Worm (Caenorhabditis elegans) whole organism, L1 larva: ENCODE results near the gene R10E4.1.
A peak's percentile ranks its signal among the peaks of the same experiment; 100 is the strongest.

Source experiments
- C04F5.9 ChIP-seq: sonication (generic microtip); optimal IDR thresholded peaks from 2 replicates; lab custom pipeline; 2016; ENCODE audit warnings: missing genetic modification characterization, missing compliant biosample characterization
- C34B4.2 ChIP-seq: sonication (generic microtip); optimal IDR thresholded peaks from 2 replicates; lab custom pipeline; 2017; ENCODE audit warnings: mild to moderate bottlenecking, missing genetic modification characterization, missing compliant biosample characterization
- Y116A8C.19 ChIP-seq: sonication (generic microtip); optimal IDR thresholded peaks from 2 replicates; lab custom pipeline; 2016; ENCODE audit warnings: missing compliant biosample characterization, missing genetic modification characterization, borderline replicate concordance
- blmp-1 ChIP-seq: fragments of 150-350 bp; optimal IDR thresholded peaks from 2 replicates; lab custom pipeline; 2014; ENCODE audit warnings: missing biosample characterization, missing genetic modification characterization
- ceh-8 ChIP-seq: fragments of 200-800 bp; sonication (Bioruptor generic); optimal IDR thresholded peaks from 2 replicates; lab custom pipeline; 2018; ENCODE audit warnings: mild to moderate bottlenecking, missing genetic modification characterization, moderate library complexity, missing compliant biosample characterization
- ces-1 ChIP-seq: fragments of 150-350 bp; optimal IDR thresholded peaks from 2 replicates; lab custom pipeline; 2014; ENCODE audit warnings: missing biosample characterization, missing genetic modification reagents, missing genetic modification characterization
- dsc-1 ChIP-seq: sonication (generic microtip); optimal IDR thresholded peaks from 2 replicates; lab custom pipeline; 2016; ENCODE audit warnings: mild to moderate bottlenecking, missing genetic modification characterization, missing compliant biosample characterization
- efl-1 ChIP-seq, 4 experiments: fragments of 150-350 bp; optimal IDR thresholded peaks in 3 of 4; peaks in 1 of 4; 1 replicate in 1 of 4; 2 replicates in 3 of 4; lab custom pipeline; 2014; ENCODE audit warnings: missing biosample characterization in 2 of 4, missing genetic modification characterization in 2 of 4, missing genetic modification reagents in 2 of 4
- efl-3 ChIP-seq: fragments of 200-800 bp; sonication (Bioruptor generic); optimal IDR thresholded peaks from 2 replicates; lab custom pipeline; 2018; ENCODE audit warnings: mild to moderate bottlenecking, missing genetic modification characterization, missing compliant biosample characterization
- egl-13 ChIP-seq: sonication (generic microtip); optimal IDR thresholded peaks from 2 replicates; lab custom pipeline; 2016; ENCODE audit warnings: missing genotype, missing genetic modification reagents, missing genetic modification characterization, missing compliant biosample characterization
- egl-27 ChIP-seq, 2 experiments: fragments of 150-350 bp in 1 of 2; sonication (generic microtip); optimal IDR thresholded peaks; 3 replicates each; lab custom pipeline; 2017 to 2018; ENCODE audit warnings: missing biosample characterization in 2 of 2, missing genetic modification characterization in 2 of 2, missing genetic modification reagents in 2 of 2
- fkh-10 ChIP-seq: sonication (generic microtip); optimal IDR thresholded peaks from 2 replicates; lab custom pipeline; 2017; ENCODE audit warnings: missing biosample characterization, missing genetic modification reagents, missing genetic modification characterization
- fkh-4 ChIP-seq: sonication (generic microtip); optimal IDR thresholded peaks from 2 replicates; lab custom pipeline; 2016; ENCODE audit warnings: missing compliant biosample characterization, missing genetic modification characterization, borderline replicate concordance
- fos-1 ChIP-seq: fragments of 150-350 bp; optimal IDR thresholded peaks from 2 replicates; lab custom pipeline; 2014; ENCODE audit warnings: missing biosample characterization, missing genetic modification characterization
- grh-1 ChIP-seq: fragments of 200-800 bp; sonication (Bioruptor generic); IDR thresholded peaks from 2 replicates; pipeline ENCODE4 v1.3.6; 2022; ENCODE audit warnings: missing genetic modification reagents, missing genetic modification characterization, missing compliant biosample characterization
- hlh-17 ChIP-seq: fragments of 200-800 bp; sonication (Bioruptor generic); optimal IDR thresholded peaks from 2 replicates; lab custom pipeline; 2018; ENCODE audit warnings: missing genetic modification characterization, mild to moderate bottlenecking, missing compliant biosample characterization, moderate library complexity, borderline replicate concordance
- hlh-4 ChIP-seq: sonication (generic microtip); optimal IDR thresholded peaks from 2 replicates; lab custom pipeline; 2016; ENCODE audit warnings: mild to moderate bottlenecking, missing genetic modification characterization, missing compliant biosample characterization
- irx-1 ChIP-seq: sonication (generic microtip); optimal IDR thresholded peaks from 2 replicates; lab custom pipeline; 2016; ENCODE audit warnings: missing genetic modification characterization, missing compliant biosample characterization
- isw-1 ChIP-seq: fragments of 200-800 bp; sonication (Bioruptor generic); IDR thresholded peaks from 2 replicates; pipeline ENCODE4 v1.3.6; 2022; ENCODE audit warnings: missing genetic modification characterization, missing compliant biosample characterization
- lin-14 ChIP-seq: fragments of 200-800 bp; sonication (Bioruptor generic); optimal IDR thresholded peaks from 2 replicates; lab custom pipeline; 2018; ENCODE audit warnings: mild to moderate bottlenecking, missing genetic modification characterization, moderate library complexity, missing compliant biosample characterization
- lsy-2 ChIP-seq, 2 experiments: fragments of 150-350 bp; optimal IDR thresholded peaks; 2 replicates each; lab custom pipeline; 2014; ENCODE audit warnings: missing biosample characterization in 2 of 2, missing genetic modification characterization in 2 of 2
- mab-9 ChIP-seq: fragments of 200-800 bp; sonication (Bioruptor generic); IDR thresholded peaks from 2 replicates; pipeline ENCODE4 v1.3.6; 2022; ENCODE audit warnings: missing genetic modification reagents, missing genetic modification characterization, missing compliant biosample characterization
- mdl-1 ChIP-seq, 2 experiments: fragments of 150-350 bp; optimal IDR thresholded peaks; 2 replicates each; lab custom pipeline; 2014 to 2017; ENCODE audit warnings: missing biosample characterization in 2 of 2, missing genetic modification characterization in 2 of 2, inconsistent platforms in 1 of 2
- mef-2 ChIP-seq: fragments of 150-350 bp; optimal IDR thresholded peaks from 2 replicates; lab custom pipeline; 2014; ENCODE audit warnings: missing biosample characterization, missing genetic modification characterization
- mep-1 ChIP-seq: fragments of 150-350 bp; optimal IDR thresholded peaks from 2 replicates; lab custom pipeline; 2014; ENCODE audit warnings: missing biosample characterization, missing genetic modification characterization
- nhr-12 ChIP-seq: sonication (generic microtip); optimal IDR thresholded peaks from 2 replicates; lab custom pipeline; 2017; ENCODE audit warnings: missing biosample characterization, missing genetic modification characterization
- nhr-19 ChIP-seq: fragments of 200-800 bp; sonication (Bioruptor generic); conservative IDR thresholded peaks from 2 replicates; pipeline ENCODE4 v1.3.6; 2022; ENCODE audit warnings: missing genetic modification characterization, missing compliant biosample characterization
- nhr-20 ChIP-seq: sonication (generic microtip); optimal IDR thresholded peaks from 2 replicates; lab custom pipeline; 2016; ENCODE audit warnings: mild to moderate bottlenecking, missing genetic modification characterization, missing compliant biosample characterization
- nhr-237 ChIP-seq: fragments of 150-350 bp; optimal IDR thresholded peaks from 2 replicates; lab custom pipeline; 2014; ENCODE audit warnings: missing biosample characterization, missing genetic modification characterization
- nhr-28 ChIP-seq: fragments of 150-350 bp; optimal IDR thresholded peaks from 2 replicates; lab custom pipeline; 2014; ENCODE audit warnings: missing biosample characterization, missing genetic modification characterization
- nhr-47 ChIP-seq: sonication (generic microtip); optimal IDR thresholded peaks from 2 replicates; lab custom pipeline; 2016; ENCODE audit warnings: mild to moderate bottlenecking, missing genetic modification characterization, moderate library complexity, missing compliant biosample characterization
- nhr-71 ChIP-seq: sonication (generic microtip); optimal IDR thresholded peaks from 2 replicates; lab custom pipeline; 2016; ENCODE audit warnings: mild to moderate bottlenecking, missing genetic modification characterization, moderate library complexity, missing compliant biosample characterization
- nhr-76 ChIP-seq: sonication (generic microtip); optimal IDR thresholded peaks from 2 replicates; lab custom pipeline; 2017; ENCODE audit warnings: missing biosample characterization, missing genetic modification characterization
- nhr-90 ChIP-seq: sonication (generic microtip); optimal IDR thresholded peaks from 2 replicates; lab custom pipeline; 2016; ENCODE audit warnings: mild to moderate bottlenecking, missing genetic modification characterization, missing compliant biosample characterization; ENCODE audit not compliant: poor library complexity
- pag-3 ChIP-seq: sonication (generic microtip); optimal IDR thresholded peaks from 2 replicates; lab custom pipeline; 2017; ENCODE audit warnings: missing genetic modification characterization, mild to moderate bottlenecking, missing compliant biosample characterization, antibody characterized with exemption, borderline replicate concordance; ENCODE audit not compliant: insufficient read depth
- pqm-1 ChIP-seq: sonication (generic microtip); optimal IDR thresholded peaks from 3 replicates; lab custom pipeline; 2017; ENCODE audit warnings: missing biosample characterization, missing genetic modification characterization
- skn-1 ChIP-seq: fragments of 150-350 bp; optimal IDR thresholded peaks from 2 replicates; lab custom pipeline; 2014; ENCODE audit warnings: missing biosample characterization, missing genetic modification characterization
- sox-4 ChIP-seq: sonication (generic microtip); optimal IDR thresholded peaks from 2 replicates; lab custom pipeline; 2016; ENCODE audit warnings: missing genetic modification characterization, missing compliant biosample characterization
- sptf-1 ChIP-seq: fragments of 150-350 bp; optimal IDR thresholded peaks from 2 replicates; lab custom pipeline; 2014; ENCODE audit warnings: missing biosample characterization, missing genetic modification characterization
- sup-37 ChIP-seq: fragments of 200-800 bp; sonication (Bioruptor generic); optimal IDR thresholded peaks from 2 replicates; lab custom pipeline; 2018; ENCODE audit warnings: mild to moderate bottlenecking, missing genetic modification characterization, missing compliant biosample characterization
- swsn-7 ChIP-seq: sonication (generic microtip); optimal IDR thresholded peaks from 2 replicates; lab custom pipeline; 2016; ENCODE audit warnings: missing genetic modification characterization, missing compliant biosample characterization
- tlp-1 ChIP-seq: fragments of 150-350 bp; optimal IDR thresholded peaks from 2 replicates; lab custom pipeline; 2014; ENCODE audit warnings: missing biosample characterization, missing genetic modification characterization
- unc-30 ChIP-seq: sonication (generic microtip); optimal IDR thresholded peaks from 2 replicates; lab custom pipeline; 2017; ENCODE audit warnings: missing biosample characterization, missing genetic modification characterization
- unc-62 ChIP-seq: fragments of 150-350 bp; optimal IDR thresholded peaks from 2 replicates; lab custom pipeline; 2014; ENCODE audit warnings: missing biosample characterization, missing genetic modification reagents, missing genetic modification characterization
- zag-1 ChIP-seq: fragments of 150-350 bp; optimal IDR thresholded peaks from 2 replicates; lab custom pipeline; 2014; ENCODE audit warnings: missing biosample characterization, missing genetic modification characterization
- ztf-4 ChIP-seq: fragments of 150-350 bp; optimal IDR thresholded peaks from 2 replicates; lab custom pipeline; 2014; ENCODE audit warnings: missing biosample characterization, missing genetic modification characterization

Gene R10E4.1

ce11 chrIII:4220864-4221263, 48.7 kb upstream of the R10E4.1 start (continued):
- TF ChIP-seq nhr-71, result peak; percentile 61
- TF ChIP-seq nhr-19, result no peak
- no peak for TF ChIP-seq lsy-2 (tag; optimal IDR thresholded peaks at IDR 0.05; lab: Kevin White, UChicago)
- TF ChIP-seq C04F5.9 (tag; lab: Kevin White, UChicago), result no peak
- no peak for TF ChIP-seq irx-1 (tag; lab: Kevin White, UChicago)
- no peak for TF ChIP-seq isw-1 (GFP tag; lab: Robert Waterston, UW)
- TF ChIP-seq nhr-28 (tag; lab: Kevin White, UChicago), result no peak
- TF ChIP-seq unc-30, result no peak
- no peak for TF ChIP-seq mef-2 (tag; lab: Kevin White, UChicago)
- no peak for TF ChIP-seq nhr-20 (tag; lab: Kevin White, UChicago)
- TF ChIP-seq efl-3 (GFP tag; lab: Kevin White, UChicago), result no peak
- no peak for TF ChIP-seq ces-1 (GFP tag; lab: Kevin White, UChicago)
- no peak for TF ChIP-seq grh-1 (GFP tag; lab: Robert Waterston, UW)
- TF ChIP-seq blmp-1 (tag; lab: Kevin White, UChicago), result no peak
- TF ChIP-seq unc-62, result no peak
- TF ChIP-seq ceh-8 (GFP tag; lab: Kevin White, UChicago), result no peak
- TF ChIP-seq hlh-17, result no peak
- no peak for TF ChIP-seq egl-27 (tag; optimal IDR thresholded peaks at IDR 0.05; lab: Kevin White, UChicago)
- TF ChIP-seq lin-14 (GFP tag; lab: Kevin White, UChicago), result no peak
- no peak for TF ChIP-seq tlp-1 (tag; lab: Kevin White, UChicago)
- TF ChIP-seq nhr-90 (tag; lab: Kevin White, UChicago), result no peak
- no peak for TF ChIP-seq sptf-1 (tag; lab: Kevin White, UChicago)
- TF ChIP-seq hlh-4 (tag; lab: Kevin White, UChicago), result peak; percentile 2
- TF ChIP-seq swsn-7 (tag; lab: Kevin White, UChicago), result no peak
- TF ChIP-seq skn-1 (tag; lab: Kevin White, UChicago), result no peak
- TF ChIP-seq mdl-1 (tag; optimal IDR thresholded peaks at IDR 0.05; lab: Kevin White, UChicago), result no peak
- no peak for TF ChIP-seq pag-3 (tag; lab: Kevin White, UChicago)
- no peak for TF ChIP-seq pqm-1 (tag; lab: Kevin White, UChicago)
- no peak for TF ChIP-seq mab-9 (GFP tag; lab: Robert Waterston, UW)
- TF ChIP-seq C34B4.2 (tag; lab: Kevin White, UChicago), result no peak
- TF ChIP-seq ztf-4 (tag; lab: Kevin White, UChicago), result peak; percentile 24
- no peak for TF ChIP-seq fkh-10 (GFP tag; lab: Kevin White, UChicago)
- no peak for TF ChIP-seq efl-1 (optimal IDR thresholded peaks at IDR 0.05; lab: Kevin White, UChicago)
- TF ChIP-seq efl-1 (GFP tag; optimal IDR thresholded peaks at IDR 0.05 in 1 of 2; lab: Kevin White, UChicago), result no peak

- TF ChIP-seq lin-14 (GFP tag; lab: Kevin White, UChicago) (peak; percentile 45), fkh-4 (tag; lab: Kevin White, UChicago) (no peak), efl-1 (optimal IDR thresholded peaks at IDR 0.05; lab: Kevin White, UChicago) (no peak), efl-1 (GFP tag; optimal IDR thresholded peaks at IDR 0.05 in 1 of 2; lab: Kevin White, UChicago) (peak in 1 of 2 experiments; percentile 21)
Observed at ce11 chrIII:4221527-4221926, 48.0 kb upstream of the R10E4.1 start.

- TF ChIP-seq sup-37 (peak; percentile 37), nhr-71 (peak; percentile 96), fos-1 (tag; lab: Kevin White, UChicago) (peak; percentile 86), nhr-76 (no peak), nhr-12 (no peak), Y116A8C.19 (tag; lab: Kevin White, UChicago) (no peak), mep-1 (peak; percentile 89), lin-14 (GFP tag; lab: Kevin White, UChicago) (peak; percentile 98), unc-30 (no peak), nhr-47 (peak; percentile 86), zag-1 (tag; lab: Kevin White, UChicago) (peak; percentile 41), nhr-28 (tag; lab: Kevin White, UChicago) (no peak), C04F5.9 (tag; lab: Kevin White, UChicago) (no peak), tlp-1 (tag; lab: Kevin White, UChicago) (no peak), egl-27 (tag; optimal IDR thresholded peaks at IDR 0.05; lab: Kevin White, UChicago) (peak; percentile 29 to 84), pqm-1 (tag; lab: Kevin White, UChicago) (no peak), nhr-237 (tag; lab: Kevin White, UChicago) (peak; percentile 69), nhr-90 (tag; lab: Kevin White, UChicago) (peak; percentile 32), fkh-4 (tag; lab: Kevin White, UChicago) (peak; percentile 69), blmp-1 (tag; lab: Kevin White, UChicago) (peak; percentile 42), efl-1 (optimal IDR thresholded peaks at IDR 0.05; lab: Kevin White, UChicago) (peak; percentile 73 to 76), efl-1 (GFP tag; optimal IDR thresholded peaks at IDR 0.05 in 1 of 2; lab: Kevin White, UChicago) (peak; percentile 25 to 93), dsc-1 (tag; lab: Kevin White, UChicago) (peak; percentile 95), sox-4 (peak; percentile 58), egl-13 (tag; lab: Kevin White, UChicago) (peak; percentile 89), nhr-20 (tag; lab: Kevin White, UChicago) (peak; percentile 90)
Observed at ce11 chrIII:4223668-4224127, 45.8 kb upstream of the R10E4.1 start.
